Worm (Caenorhabditis elegans) whole organism, mixed stage, embryonic: Measurements from ENCODE around the gene lurp-1.

Experiments used
- bed-3 ChIP-seq: fragments of 200-800 bp; sonication (Bioruptor generic); optimal IDR thresholded peaks from 3 replicates; lab custom pipeline; 2018; ENCODE audit warnings: mild to moderate bottlenecking, missing genetic modification characterization, moderate library complexity, missing compliant biosample characterization
- elt-1 ChIP-seq: sonication (generic microtip); optimal IDR thresholded peaks from 2 replicates; lab custom pipeline; 2017; ENCODE audit warnings: missing genetic modification characterization, mild to moderate bottlenecking, missing compliant biosample characterization, antibody characterized with exemption, moderate library complexity, borderline replicate concordance; ENCODE audit not compliant: insufficient read depth
- elt-3 ChIP-seq: fragments of 150-350 bp; optimal IDR thresholded peaks from 2 replicates; lab custom pipeline; 2014; ENCODE audit warnings: missing biosample characterization, missing genetic modification characterization
- lin-13 ChIP-seq: fragments of 150-350 bp; optimal IDR thresholded peaks from 2 replicates; lab custom pipeline; 2014; ENCODE audit warnings: missing biosample characterization, missing genetic modification characterization
- lsy-2 ChIP-seq: fragments of 150-350 bp; optimal IDR thresholded peaks from 2 replicates; lab custom pipeline; 2014; ENCODE audit warnings: missing biosample characterization, missing genetic modification characterization
- mep-1 ChIP-seq: fragments of 150-350 bp; optimal IDR thresholded peaks from 2 replicates; lab custom pipeline; 2017; ENCODE audit warnings: missing biosample characterization, missing genetic modification reagents, missing genetic modification characterization, inconsistent platforms
- mls-2 ChIP-seq: sonication (generic microtip); optimal IDR thresholded peaks from 2 replicates; lab custom pipeline; 2016; ENCODE audit warnings: mild to moderate bottlenecking, missing genetic modification characterization, moderate library complexity, missing compliant biosample characterization
- nhr-237 ChIP-seq: fragments of 150-350 bp; optimal IDR thresholded peaks from 2 replicates; lab custom pipeline; 2014; ENCODE audit warnings: missing biosample characterization, missing genetic modification characterization
- nhr-76 ChIP-seq: sonication (generic microtip); optimal IDR thresholded peaks from 2 replicates; lab custom pipeline; 2017; ENCODE audit warnings: missing biosample characterization, missing genetic modification characterization
- pha-4 ChIP-seq: fragments of 150-350 bp; optimal IDR thresholded peaks from 2 replicates; lab custom pipeline; 2018; ENCODE audit warnings: missing biosample characterization, missing genetic modification reagents, missing genetic modification characterization
- snpc-4 ChIP-seq: fragments of 150-350 bp; optimal IDR thresholded peaks from 2 replicates; lab custom pipeline; 2014; ENCODE audit warnings: missing biosample characterization, missing genetic modification characterization
- unc-62 ChIP-seq: fragments of 150-350 bp; optimal IDR thresholded peaks from 2 replicates; lab custom pipeline; 2014; ENCODE audit warnings: missing biosample characterization, missing genetic modification reagents, missing genetic modification characterization
- zip-8 ChIP-seq: fragments of 150-350 bp; optimal IDR thresholded peaks from 2 replicates; lab custom pipeline; 2014; ENCODE audit warnings: missing biosample characterization, missing genetic modification characterization

- TF ChIP-seq unc-62 (GFP tag; lab: Kevin White, UChicago) (no peak), lsy-2 (tag; lab: Kevin White, UChicago) (no peak), mep-1 (tag; lab: Kevin White, UChicago) (no peak), bed-3 (GFP tag; lab: Kevin White, UChicago) (no peak), snpc-4 (tag; lab: Kevin White, UChicago) (no peak), elt-1 (tag; lab: Kevin White, UChicago) (no peak), lin-13 (tag; lab: Kevin White, UChicago) (no peak), elt-3 (tag; lab: Kevin White, UChicago) (no peak), pha-4 (tag; lab: Kevin White, UChicago) (no peak), mls-2 (tag; lab: Kevin White, UChicago) (no peak), zip-8 (no peak), nhr-237 (tag; lab: Kevin White, UChicago) (no peak), nhr-76 (no peak)
These were observed 30.8 kb upstream of the lurp-1 start, which contains the start of gene M106.2 for ce11 chrII:10849903-10850302.
